Worm (Caenorhabditis elegans) whole organism, L4/young adult: Measurements from ENCODE around the gene sups-1.

ENCODE experiments used
- W03F9.2 ChIP-seq: fragments of 150-350 bp; optimal IDR thresholded peaks from 2 replicates; lab custom pipeline; 2014; ENCODE audit warnings: missing biosample characterization, missing genetic modification characterization
- dao-5 ChIP-seq: sonication (generic microtip); optimal IDR thresholded peaks from 2 replicates; lab custom pipeline; 2016; ENCODE audit warnings: missing genotype, missing genetic modification characterization, moderate library complexity, missing compliant biosample characterization
- him-1 ChIP-seq: sonication (generic microtip); optimal IDR thresholded peaks from 2 replicates; lab custom pipeline; 2016; ENCODE audit warnings: missing genotype, missing genetic modification reagents, missing genetic modification characterization, missing compliant biosample characterization

sups-1 gene

ce11 chrX:5992770-5993169 is 11.2 kb upstream of the sups-1 start, which contains the start of gene F22F4.5:
F22F4.5 (minus strand) TSS chrX:5992870.
- TF ChIP-seq dao-5 (tag; lab: Kevin White, UChicago): no peak
- TF ChIP-seq W03F9.2 (tag; lab: Kevin White, UChicago): no peak
- TF ChIP-seq him-1 (tag; lab: Kevin White, UChicago): no peak

ce11 chrX:5994004-5994403 is 9.9 kb upstream of the sups-1 start:
- TF ChIP-seq W03F9.2 (tag; lab: Kevin White, UChicago) (no peak), him-1 (tag; lab: Kevin White, UChicago) (no peak), dao-5 (tag; lab: Kevin White, UChicago) (no peak)

- no peak for TF ChIP-seq him-1 (tag; lab: Kevin White, UChicago)
- no peak for TF ChIP-seq W03F9.2 (tag; lab: Kevin White, UChicago)
- TF ChIP-seq dao-5 (tag; lab: Kevin White, UChicago): no peak
These were observed 8.2 kb upstream of the sups-1 start, which contains the start of gene inx-3 for ce11 chrX:5995613-5996206. inx-3 (plus strand) TSS chrX:5996156.

ce11 chrX:5999103-5999554 is 4.8 kb upstream of the sups-1 start, which contains the start of gene F22F4.9:
F22F4.9 (minus strand) TSS chrX:5999504.
- no peak for TF ChIP-seq W03F9.2 (tag; lab: Kevin White, UChicago)
- no peak for TF ChIP-seq him-1 (tag; lab: Kevin White, UChicago)
- no peak for TF ChIP-seq dao-5 (tag; lab: Kevin White, UChicago)

- TF ChIP-seq dao-5 (tag; lab: Kevin White, UChicago) (no peak), him-1 (tag; lab: Kevin White, UChicago) (no peak), W03F9.2 (tag; lab: Kevin White, UChicago) (no peak)
These were observed 2.5 kb upstream of the sups-1 start, which contains the start of gene F22F4.4 for ce11 chrX:6001432-6001831. F22F4.4 (minus strand) TSS chrX:6001532.

ce11 chrX:6002479-6002878 is 1.5 kb upstream of the sups-1 start:
- TF ChIP-seq dao-5 (tag; lab: Kevin White, UChicago): no peak
- TF ChIP-seq W03F9.2 (tag; lab: Kevin White, UChicago): no peak
- TF ChIP-seq him-1 (tag; lab: Kevin White, UChicago): no peak

ce11 chrX:6004315-6004714 is 362 bp downstream of the sups-1 start:
- TF ChIP-seq dao-5 (tag; lab: Kevin White, UChicago) (no peak), W03F9.2 (tag; lab: Kevin White, UChicago) (no peak), him-1 (tag; lab: Kevin White, UChicago) (no peak)

ce11 chrX:6010573-6010972 is 6.6 kb downstream of the sups-1 start, which contains the start of gene C09B8.3:
C09B8.3 (minus strand) TSS chrX:6010673.
- TF ChIP-seq dao-5 (tag; lab: Kevin White, UChicago): no peak
- TF ChIP-seq him-1 (tag; lab: Kevin White, UChicago): no peak
- no peak for TF ChIP-seq W03F9.2 (tag; lab: Kevin White, UChicago)

- TF ChIP-seq W03F9.2 (tag; lab: Kevin White, UChicago) (no peak), dao-5 (tag; lab: Kevin White, UChicago) (no peak), him-1 (tag; lab: Kevin White, UChicago) (no peak)
These were observed 11.1 kb downstream of the sups-1 start, which contains the start of gene C09B8.8 for ce11 chrX:6015096-6015495. C09B8.8 (plus strand) TSS chrX:6015492.

- TF ChIP-seq dao-5 (tag; lab: Kevin White, UChicago) (no peak), W03F9.2 (tag; lab: Kevin White, UChicago) (no peak), him-1 (tag; lab: Kevin White, UChicago) (no peak)
These were observed 16.0 kb downstream of the sups-1 start, which contains the start of gene C09B8.4 for ce11 chrX:6019886-6020469. C09B8.4 (minus strand) TSS chrX:6019936.

- TF ChIP-seq dao-5 (tag; lab: Kevin White, UChicago): no peak
- TF ChIP-seq W03F9.2 (tag; lab: Kevin White, UChicago): no peak
- TF ChIP-seq him-1 (tag; lab: Kevin White, UChicago): no peak
These were observed 16.8 kb downstream of the sups-1 start for ce11 chrX:6020782-6021181.

- TF ChIP-seq dao-5 (tag; lab: Kevin White, UChicago) (no peak), W03F9.2 (tag; lab: Kevin White, UChicago) (no peak)
These were observed 18.5 kb downstream of the sups-1 start, which contains the start of gene lelo-3 for ce11 chrX:6022469-6022868. lelo-3 (minus strand) TSS chrX:6022569.

ce11 chrX:6024977-6025376 is 21.0 kb downstream of the sups-1 start:
- TF ChIP-seq him-1 (tag; lab: Kevin White, UChicago) (no peak), W03F9.2 (tag; lab: Kevin White, UChicago) (no peak), dao-5 (tag; lab: Kevin White, UChicago) (no peak)
